Worm (Caenorhabditis elegans): ENCODE results near the gene F48G7.10.

F48G7.10 gene

ce11 chrV:619054-619453, 15.7 kb downstream of the F48G7.10 start, which contains the start of gene F48G7.4 (continued):
- TF ChIP-seq nhr-23 (tag; optimal IDR thresholded peaks at IDR 0.05) (peak; percentile 73), R02D3.7 (tag; optimal IDR thresholded peaks at IDR 0.05) (peak; percentile 8), elt-2 (tag; optimal IDR thresholded peaks at IDR 0.05) (no peak), aly-2 (tag; optimal IDR thresholded peaks at IDR 0.05) (no peak), jun-1 (tag; optimal IDR thresholded peaks at IDR 0.05) (peak; percentile 83), ztf-11 (tag; optimal IDR thresholded peaks at IDR 0.05) (no peak), hmg-11 (tag; optimal IDR thresholded peaks at IDR 0.05) (peak; percentile 84), ama-1 (optimal IDR thresholded peaks at IDR 0.05) (no peak)

- TF ChIP-seq nhr-11 (tag; optimal IDR thresholded peaks at IDR 0.05) (peak; percentile 38), nfya-1 (tag; optimal IDR thresholded peaks at IDR 0.05; ENCODE audit: insufficient read depth) (no peak), egl-27 (tag; optimal IDR thresholded peaks at IDR 0.05) (no peak)
These were observed 16.8 kb downstream of the F48G7.10 start for ce11 chrV:617917-618316.

ce11 chrV:615275-615674, 19.5 kb downstream of the F48G7.10 start, which contains the start of gene F48G7.13:
Gene F48G7.13 (plus strand): TSS chrV:615575.
- TF ChIP-seq unc-39 (tag; optimal IDR thresholded peaks at IDR 0.05) = no peak
- no peak for TF ChIP-seq elt-1 (tag; optimal IDR thresholded peaks at IDR 0.05)
- no peak for TF ChIP-seq lin-15B (tag; optimal IDR thresholded peaks at IDR 0.05)
- TF ChIP-seq daf-12 (tag; optimal IDR thresholded peaks at IDR 0.05) = no peak
- TF ChIP-seq zag-1 (tag; optimal IDR thresholded peaks at IDR 0.05) = no peak
- TF ChIP-seq hmg-11 (tag; optimal IDR thresholded peaks at IDR 0.05) = no peak
- no peak for TF ChIP-seq R02D3.7 (tag; optimal IDR thresholded peaks at IDR 0.05)
- TF ChIP-seq nhr-43 (tag; optimal IDR thresholded peaks at IDR 0.05; ENCODE audit: poor library complexity, severe bottlenecking) = no peak
- no peak for TF ChIP-seq snpc-4 (tag; optimal IDR thresholded peaks at IDR 0.05)
- TF ChIP-seq nhr-77 (tag; optimal IDR thresholded peaks at IDR 0.05) = no peak
- no peak for TF ChIP-seq nhr-23 (tag; optimal IDR thresholded peaks at IDR 0.05)
- TF ChIP-seq ztf-11 (tag; optimal IDR thresholded peaks at IDR 0.05) = no peak
- no peak for TF ChIP-seq ceh-28 (tag; optimal IDR thresholded peaks at IDR 0.05)
- TF ChIP-seq nfya-1 (tag; optimal IDR thresholded peaks at IDR 0.05; ENCODE audit: insufficient read depth) = no peak
- no peak for TF ChIP-seq nhr-76 (tag; optimal IDR thresholded peaks at IDR 0.05)
- TF ChIP-seq fkh-2 (tag; optimal IDR thresholded peaks at IDR 0.05) = no peak
- TF ChIP-seq ceh-82 (tag; optimal IDR thresholded peaks at IDR 0.05) = no peak
- TF ChIP-seq egl-5 (tag; optimal IDR thresholded peaks at IDR 0.05) = no peak
- no peak for TF ChIP-seq ceh-9 (tag; optimal IDR thresholded peaks at IDR 0.05)

ce11 chrV:610217-610616, 24.5 kb downstream of the F48G7.10 start, which contains the start of gene nhr-90:
Gene nhr-90 (plus strand): TSS chrV:610512.
- TF ChIP-seq pqm-1 (tag; optimal IDR thresholded peaks at IDR 0.05) = peak; percentile 31
- peak; percentile 44 for TF ChIP-seq ceh-28 (tag; optimal IDR thresholded peaks at IDR 0.05)
- TF ChIP-seq snpc-4 (tag; optimal IDR thresholded peaks at IDR 0.05) = peak; percentile 5
- TF ChIP-seq nhr-25 (tag; optimal IDR thresholded peaks at IDR 0.05) = peak; percentile 17
- peak; percentile 25 for TF ChIP-seq nhr-23 (tag; optimal IDR thresholded peaks at IDR 0.05)
- peak; percentile 36 for TF ChIP-seq elt-1 (tag; optimal IDR thresholded peaks at IDR 0.05)
- no peak for TF ChIP-seq nhr-12 (tag; optimal IDR thresholded peaks at IDR 0.05)
- TF ChIP-seq elt-2 (tag; optimal IDR thresholded peaks at IDR 0.05) = peak; percentile 41
- no peak for TF ChIP-seq elt-3 (tag; optimal IDR thresholded peaks at IDR 0.05)

- TF ChIP-seq lin-15B (tag; optimal IDR thresholded peaks at IDR 0.05) = no peak
- TF ChIP-seq nfya-1 (tag; optimal IDR thresholded peaks at IDR 0.05; ENCODE audit: insufficient read depth) = no peak
- TF ChIP-seq eor-1 (tag; optimal IDR thresholded peaks at IDR 0.05) = no peak
- no peak for TF ChIP-seq fkh-10 (GFP tag; optimal IDR thresholded peaks at IDR 0.05)
- no peak for TF ChIP-seq egl-27 (tag; optimal IDR thresholded peaks at IDR 0.05)
- TF ChIP-seq ceh-28 (tag; optimal IDR thresholded peaks at IDR 0.05) = no peak
- TF ChIP-seq ceh-82 (tag; optimal IDR thresholded peaks at IDR 0.05) = no peak
- no peak for TF ChIP-seq elt-2 (tag; optimal IDR thresholded peaks at IDR 0.05)
- TF ChIP-seq nhr-25 (tag; optimal IDR thresholded peaks at IDR 0.05) = no peak
- TF ChIP-seq nhr-67 (tag; optimal IDR thresholded peaks at IDR 0.05) = no peak
- TF ChIP-seq ztf-4 (tag; optimal IDR thresholded peaks at IDR 0.05) = no peak
- no peak for TF ChIP-seq nhr-237 (tag; optimal IDR thresholded peaks at IDR 0.05)
- TF ChIP-seq fkh-2 (tag; optimal IDR thresholded peaks at IDR 0.05) = no peak
- no peak for TF ChIP-seq ceh-16 (tag; optimal IDR thresholded peaks at IDR 0.05)
- no peak for TF ChIP-seq daf-12 (tag; optimal IDR thresholded peaks at IDR 0.05)
- no peak for TF ChIP-seq nhr-23 (tag; optimal IDR thresholded peaks at IDR 0.05)
These were observed 25.1 kb downstream of the F48G7.10 start, which contains the start of gene srlf-36 for ce11 chrV:609671-610070. Gene srlf-36 (minus strand): TSS chrV:609771.
